Fruit fly (Drosophila melanogaster): ENCODE measurements around the gene CG33927.

Gene CG33927

dm6 chr3R:4640546-4641253, 49.7 kb downstream of the CG33927 start:
- no peak for TF ChIP-seq pan (optimal IDR thresholded peaks at IDR 0.05)
- no peak for TF ChIP-seq CG8478 (optimal IDR thresholded peaks at IDR 0.05)
- no peak for TF ChIP-seq usp (GFP tag; optimal IDR thresholded peaks at IDR 0.05)
- TF ChIP-seq EcR (GFP tag; optimal IDR thresholded peaks at IDR 0.05) = no peak
- no peak for TF ChIP-seq psq (optimal IDR thresholded peaks at IDR 0.05)
- TF ChIP-seq Dll (optimal IDR thresholded peaks at IDR 0.05) = no peak
